Fruit fly (Drosophila melanogaster): ENCODE data around the gene CG43307.

DNA sequence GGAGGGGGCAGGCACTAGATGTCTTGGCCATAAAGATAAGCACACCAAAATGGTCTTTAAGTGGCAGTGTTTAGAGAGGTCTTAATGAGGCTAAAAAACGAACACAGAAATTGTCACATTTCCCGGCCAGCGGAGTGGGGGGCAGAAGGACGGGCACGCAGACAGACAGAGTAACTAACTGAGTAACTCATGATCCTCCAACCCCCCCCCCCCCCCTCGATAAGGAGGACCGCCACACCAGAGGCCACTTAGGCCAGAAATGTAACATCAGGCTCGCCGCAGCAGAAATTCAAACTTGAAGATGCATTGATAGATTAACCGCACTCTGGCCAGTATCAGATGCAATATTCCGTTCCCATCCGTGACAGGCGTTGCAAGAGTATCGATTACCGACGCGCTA, 28.5 kb upstream of the CG43307 start:
- TF ChIP-seq CG33017 (tag; optimal IDR thresholded peaks at IDR 0.05): no peak
- no peak for TF ChIP-seq CG7045 (GFP tag; optimal IDR thresholded peaks at IDR 0.05)
- no peak for TF ChIP-seq kay (GFP tag; ENCODE audit: borderline replicate concordance)
- no peak for TF ChIP-seq bab1 (GFP tag; optimal IDR thresholded peaks at IDR 0.05)
- TF ChIP-seq Clk (GFP tag; optimal IDR thresholded peaks at IDR 0.05): no peak
- no peak for TF ChIP-seq toe (GFP tag; optimal IDR thresholded peaks at IDR 0.05)
- no peak for TF ChIP-seq CG14711 (tag; optimal IDR thresholded peaks at IDR 0.05)
- no peak for TF ChIP-seq cnc (optimal IDR thresholded peaks at IDR 0.05)
- TF ChIP-seq CG11617 (GFP tag; optimal IDR thresholded peaks at IDR 0.05): no peak
- no peak for TF ChIP-seq CG1620 (GFP tag; optimal IDR thresholded peaks at IDR 0.05)
- no peak for TF ChIP-seq cic (GFP tag; optimal IDR thresholded peaks at IDR 0.05)
- no peak for TF ChIP-seq CG7101 (tag; optimal IDR thresholded peaks at IDR 0.05)
